Fruit fly (Drosophila melanogaster): ENCODE data around the gene PolH.

Gene PolH

dm6 chr3L:21963293-21963692, 21.7 kb upstream of the PolH start:
- TF ChIP-seq cic (GFP tag; optimal IDR thresholded peaks at IDR 0.05) (no peak), toe (GFP tag; optimal IDR thresholded peaks at IDR 0.05) (no peak), ovo (GFP tag; optimal IDR thresholded peaks at IDR 0.05) (no peak), cnc (optimal IDR thresholded peaks at IDR 0.05) (no peak), CG5204 (GFP tag; optimal IDR thresholded peaks at IDR 0.05) (no peak), CG33017 (tag; optimal IDR thresholded peaks at IDR 0.05) (no peak), CG14711 (tag; optimal IDR thresholded peaks at IDR 0.05) (no peak), kay (GFP tag; ENCODE audit: borderline replicate concordance) (no peak), Crg-1 (GFP tag; optimal IDR thresholded peaks at IDR 0.05) (no peak)

DNA sequence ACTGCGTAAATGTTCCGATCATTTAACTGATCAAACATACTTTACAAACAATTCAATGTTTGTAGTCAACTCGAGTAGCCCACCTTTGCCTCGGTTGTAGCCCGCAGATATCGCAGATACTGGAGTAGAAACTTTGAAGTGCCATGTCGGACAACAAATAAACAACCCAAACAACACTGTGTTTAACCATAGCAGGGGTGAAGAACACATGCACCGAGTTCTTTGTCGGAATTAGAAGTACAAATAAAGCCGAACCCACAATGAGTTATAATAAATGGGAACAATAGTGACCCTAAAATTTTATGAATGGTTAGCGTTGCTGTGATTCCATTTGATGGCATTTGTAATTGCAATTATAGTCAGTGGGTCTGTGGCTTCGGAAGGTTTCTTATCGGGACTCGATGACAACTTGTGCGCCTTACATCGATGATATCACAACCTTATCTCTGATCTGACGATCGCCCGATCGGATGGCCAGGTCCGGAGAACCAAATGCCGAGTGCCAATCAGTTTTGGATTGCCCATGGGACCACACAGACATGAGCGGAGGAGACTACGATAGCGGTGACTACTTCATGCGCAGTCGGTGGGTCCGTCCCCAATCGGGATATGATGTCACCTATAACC, 20.4 kb upstream of the PolH start, which contains the start of gene Chs2:
Gene Chs2, plus strand, starts transcription at position 510 of the 627 bp plus-strand sequence.
- TF ChIP-seq CG12768 (GFP tag; optimal IDR thresholded peaks at IDR 0.05) (peak; percentile 41), kay (GFP tag; ENCODE audit: borderline replicate concordance) (peak; percentile 66), CG1620 (GFP tag; optimal IDR thresholded peaks at IDR 0.05) (no peak), CG33017 (tag; optimal IDR thresholded peaks at IDR 0.05) (peak; percentile 24), Hr96 (GFP tag; optimal IDR thresholded peaks at IDR 0.05) (no peak), Crg-1 (GFP tag; optimal IDR thresholded peaks at IDR 0.05) (no peak), tj (GFP tag; optimal IDR thresholded peaks at IDR 0.05) (no peak), Mnt (GFP tag; optimal IDR thresholded peaks at IDR 0.05) (peak; percentile 0), toe (GFP tag; optimal IDR thresholded peaks at IDR 0.05) (no peak), CG11617 (GFP tag; optimal IDR thresholded peaks at IDR 0.05) (no peak), cnc (optimal IDR thresholded peaks at IDR 0.05) (no peak), Clk (GFP tag; optimal IDR thresholded peaks at IDR 0.05) (no peak), CG7101 (tag; optimal IDR thresholded peaks at IDR 0.05) (peak; percentile 38), cic (GFP tag; optimal IDR thresholded peaks at IDR 0.05) (peak; percentile 94), CG7045 (GFP tag; optimal IDR thresholded peaks at IDR 0.05) (no peak), CG14711 (tag; optimal IDR thresholded peaks at IDR 0.05) (no peak), pad (GFP tag; optimal IDR thresholded peaks at IDR 0.05) (no peak), CG5204 (GFP tag; optimal IDR thresholded peaks at IDR 0.05) (no peak), bab1 (GFP tag; optimal IDR thresholded peaks at IDR 0.05) (no peak), ovo (GFP tag; optimal IDR thresholded peaks at IDR 0.05) (no peak)

DNA sequence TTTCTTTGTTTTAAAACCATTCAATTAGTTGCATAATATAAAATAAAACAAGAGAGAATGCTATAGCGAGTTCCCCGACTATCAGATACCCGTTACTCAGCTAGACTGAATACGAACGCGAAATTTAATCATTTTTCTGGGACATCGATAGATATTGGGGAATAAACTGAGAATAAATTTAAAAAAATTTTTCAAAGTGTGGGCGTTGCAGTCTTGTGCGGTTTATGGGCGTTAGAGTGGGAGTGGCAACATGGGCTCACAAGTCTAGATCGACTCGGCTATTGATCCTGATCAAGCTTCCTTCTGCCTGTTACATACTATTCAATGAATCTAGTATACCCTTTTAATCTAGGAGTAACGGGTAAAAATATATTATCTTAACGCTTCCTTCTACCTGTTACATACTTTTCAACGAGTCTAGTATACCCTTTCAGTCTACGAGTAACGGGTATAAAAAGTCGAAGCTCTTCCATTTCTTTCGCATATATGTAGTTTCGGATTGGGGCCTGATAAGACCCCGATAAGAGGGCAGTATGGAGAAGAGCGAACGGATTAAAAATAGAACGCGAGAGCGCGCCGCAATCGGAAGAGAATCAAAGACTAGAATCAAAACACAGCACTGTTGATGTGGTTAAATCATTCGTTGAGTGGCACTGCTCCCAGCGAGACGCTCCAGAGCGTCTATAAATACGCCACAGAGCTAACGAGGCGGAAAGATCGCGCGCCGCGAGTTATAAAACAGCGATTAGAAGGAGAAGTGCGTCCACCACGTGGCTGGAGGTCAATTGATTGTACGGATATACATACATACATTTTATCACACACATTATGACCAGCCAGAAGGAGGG, 13.1 kb upstream of the PolH start, which contains the start of gene CG7458:
Gene CG7458, plus strand, starts transcription at position 637 of the 848 bp plus-strand sequence.
- TF ChIP-seq pad (GFP tag; optimal IDR thresholded peaks at IDR 0.05) (peak; percentile 34), Crg-1 (GFP tag; optimal IDR thresholded peaks at IDR 0.05) (no peak), cic (GFP tag; optimal IDR thresholded peaks at IDR 0.05) (peak; percentile 55), CG14711 (tag; optimal IDR thresholded peaks at IDR 0.05) (no peak), Mnt (GFP tag; optimal IDR thresholded peaks at IDR 0.05) (peak; percentile 95), CG11617 (GFP tag; optimal IDR thresholded peaks at IDR 0.05) (peak; percentile 57), CG1620 (GFP tag; optimal IDR thresholded peaks at IDR 0.05) (no peak), CG5204 (GFP tag; optimal IDR thresholded peaks at IDR 0.05) (peak; percentile 48), kay (GFP tag; ENCODE audit: borderline replicate concordance) (peak; percentile 71), Hr96 (GFP tag; optimal IDR thresholded peaks at IDR 0.05) (no peak), CG7101 (tag; optimal IDR thresholded peaks at IDR 0.05) (peak; percentile 19), toe (GFP tag; optimal IDR thresholded peaks at IDR 0.05) (peak; percentile 31), CG33017 (tag; optimal IDR thresholded peaks at IDR 0.05) (no peak), CG7045 (GFP tag; optimal IDR thresholded peaks at IDR 0.05) (peak; percentile 44), Clk (GFP tag; optimal IDR thresholded peaks at IDR 0.05) (no peak), tj (GFP tag; optimal IDR thresholded peaks at IDR 0.05) (peak; percentile 19)

DNA sequence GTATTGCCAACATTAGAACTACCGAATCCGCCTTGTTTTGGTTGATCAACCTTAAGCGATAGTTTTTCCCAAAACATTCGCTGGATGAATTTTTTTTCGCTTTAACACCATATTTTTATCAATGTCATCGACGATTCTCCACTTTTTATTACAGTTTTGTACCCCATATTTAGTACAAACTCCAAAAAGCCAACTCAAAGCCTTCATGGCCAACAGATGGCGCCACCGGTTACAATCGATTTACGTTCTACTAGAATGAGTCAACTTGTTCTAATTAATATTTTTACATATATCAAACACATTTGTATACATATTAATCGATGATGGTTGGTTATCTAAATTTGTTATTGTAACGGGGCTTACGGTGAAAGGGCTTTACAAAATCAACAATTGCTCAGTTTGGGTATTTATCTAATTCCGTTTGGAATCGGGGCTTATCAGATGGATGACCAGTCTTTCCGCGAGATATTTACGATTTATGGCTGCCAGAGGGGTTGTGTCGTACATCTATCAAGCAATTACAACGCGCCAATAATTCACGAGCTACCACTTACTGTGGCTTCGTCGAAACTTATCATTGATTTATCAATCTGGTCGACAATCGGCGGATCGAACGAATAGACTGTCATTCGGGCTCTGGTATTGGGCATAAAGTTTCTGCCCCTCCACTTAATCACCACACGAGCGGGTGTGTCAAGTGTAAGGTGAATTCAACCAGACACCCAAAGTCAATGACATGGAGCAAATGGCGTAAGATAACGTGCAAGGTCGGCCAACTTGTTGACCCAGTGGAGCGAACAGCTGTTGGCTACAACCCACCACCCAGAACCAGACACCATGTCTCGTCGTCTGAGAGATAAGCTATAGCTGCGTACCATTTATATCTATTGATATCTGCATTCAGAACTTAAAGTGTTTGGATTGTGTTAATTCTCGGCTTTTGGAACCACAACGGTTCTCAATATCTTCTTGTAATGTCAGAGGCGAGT, 11.7 kb upstream of the PolH start:
- TF ChIP-seq cic (GFP tag; optimal IDR thresholded peaks at IDR 0.05) (peak; percentile 33), pad (GFP tag; optimal IDR thresholded peaks at IDR 0.05) (peak; percentile 23), kay (GFP tag; ENCODE audit: borderline replicate concordance) (peak; percentile 1), CG11617 (GFP tag; optimal IDR thresholded peaks at IDR 0.05) (no peak), CG7045 (GFP tag; optimal IDR thresholded peaks at IDR 0.05) (no peak)

DNA sequence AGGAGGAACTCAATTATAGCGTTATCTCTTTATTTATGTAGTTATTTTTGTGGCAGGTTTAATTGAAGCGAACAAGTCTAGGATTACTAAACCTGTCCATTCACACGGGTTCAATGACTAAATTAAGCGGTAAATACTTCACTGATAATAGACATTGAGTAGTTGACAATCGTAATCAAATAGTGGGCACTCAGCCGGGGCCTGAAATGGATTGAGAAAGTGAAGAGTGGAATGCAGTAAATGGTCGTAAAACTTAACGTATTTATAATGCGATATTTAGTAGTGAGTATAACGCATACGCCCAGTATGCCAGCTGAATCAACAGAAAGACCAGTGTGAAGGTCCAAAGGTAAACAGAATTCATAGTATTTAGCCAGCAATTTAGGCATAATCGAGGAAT, 5.5 kb downstream of the PolH start:
- peak; percentile 5 for TF ChIP-seq CG7101 (tag; optimal IDR thresholded peaks at IDR 0.05)
- no peak for TF ChIP-seq CG14711 (tag; optimal IDR thresholded peaks at IDR 0.05)
- no peak for TF ChIP-seq tj (GFP tag; optimal IDR thresholded peaks at IDR 0.05)
- TF ChIP-seq toe (GFP tag; optimal IDR thresholded peaks at IDR 0.05), result no peak
- no peak for TF ChIP-seq Crg-1 (GFP tag; optimal IDR thresholded peaks at IDR 0.05)
- peak; percentile 94 for TF ChIP-seq cic (GFP tag; optimal IDR thresholded peaks at IDR 0.05)
- TF ChIP-seq CG11617 (GFP tag; optimal IDR thresholded peaks at IDR 0.05), result no peak
- peak; percentile 35 for TF ChIP-seq CG33017 (tag; optimal IDR thresholded peaks at IDR 0.05)
- no peak for TF ChIP-seq bab1 (GFP tag; optimal IDR thresholded peaks at IDR 0.05)
- TF ChIP-seq CG5204 (GFP tag; optimal IDR thresholded peaks at IDR 0.05), result no peak
- TF ChIP-seq CG12768 (GFP tag; optimal IDR thresholded peaks at IDR 0.05), result peak; percentile 14
- TF ChIP-seq kay (GFP tag; ENCODE audit: borderline replicate concordance), result no peak
- TF ChIP-seq Mnt (GFP tag; optimal IDR thresholded peaks at IDR 0.05), result no peak
- no peak for TF ChIP-seq ovo (GFP tag; optimal IDR thresholded peaks at IDR 0.05)
